Worm (Caenorhabditis elegans) whole organism, L3 larva: ENCODE results near the gene F36G3.3.

Experiments
- ama-1 ChIP-seq: fragments of 150-350 bp; optimal IDR thresholded peaks from 2 replicates; lab custom pipeline; 2018
- egl-27 ChIP-seq: sonication (generic microtip); optimal IDR thresholded peaks from 4 replicates; lab custom pipeline; 2017; ENCODE audit warnings: missing biosample characterization, missing genetic modification reagents, missing genetic modification characterization
- fkh-10 ChIP-seq: sonication (generic microtip); optimal IDR thresholded peaks from 2 replicates; lab custom pipeline; 2017; ENCODE audit warnings: missing biosample characterization, missing genetic modification reagents, missing genetic modification characterization
- fos-1 ChIP-seq: fragments of 150-350 bp; optimal IDR thresholded peaks from 2 replicates; lab custom pipeline; 2014; ENCODE audit warnings: missing biosample characterization, missing genetic modification characterization
- lin-39 ChIP-seq: fragments of 150-350 bp; optimal IDR thresholded peaks from 2 replicates; lab custom pipeline; 2018; ENCODE audit warnings: missing biosample characterization, missing genetic modification reagents, missing genetic modification characterization
- mdl-1 ChIP-seq: fragments of 150-350 bp; optimal IDR thresholded peaks from 2 replicates; lab custom pipeline; 2014; ENCODE audit warnings: missing biosample characterization, missing genetic modification characterization
- nhr-11 ChIP-seq: fragments of 150-350 bp; optimal IDR thresholded peaks from 2 replicates; lab custom pipeline; 2014; ENCODE audit warnings: missing biosample characterization, missing genetic modification characterization
- nhr-237 ChIP-seq: fragments of 150-350 bp; optimal IDR thresholded peaks from 2 replicates; lab custom pipeline; 2014; ENCODE audit warnings: missing biosample characterization, missing genetic modification characterization
- skn-1 ChIP-seq: fragments of 150-350 bp; optimal IDR thresholded peaks from 2 replicates; lab custom pipeline; 2014; ENCODE audit warnings: missing biosample characterization, missing genetic modification characterization
- snpc-4 ChIP-seq: fragments of 150-350 bp; optimal IDR thresholded peaks from 2 replicates; lab custom pipeline; 2014; ENCODE audit warnings: missing biosample characterization, missing genetic modification characterization
- ztf-11 ChIP-seq: fragments of 150-350 bp; optimal IDR thresholded peaks from 2 replicates; lab custom pipeline; 2014; ENCODE audit warnings: missing biosample characterization, missing genetic modification characterization

ce11 chrX:9761266-9761665 is 37.4 kb upstream of the F36G3.3 start, which contains the start of gene T09B9.3:
- no peak for TF ChIP-seq ama-1 (lab: Kevin White, UChicago)
- TF ChIP-seq fos-1 (tag; lab: Kevin White, UChicago): no peak
- no peak for TF ChIP-seq snpc-4 (tag; lab: Kevin White, UChicago)
- no peak for TF ChIP-seq fkh-10 (GFP tag; lab: Kevin White, UChicago)
- TF ChIP-seq nhr-237 (tag; lab: Kevin White, UChicago): no peak
- TF ChIP-seq ztf-11: no peak
- no peak for TF ChIP-seq nhr-11 (tag; lab: Kevin White, UChicago)
- TF ChIP-seq lin-39 (tag; lab: Kevin White, UChicago): no peak
- TF ChIP-seq skn-1: no peak
- no peak for TF ChIP-seq mdl-1 (tag; lab: Kevin White, UChicago)
- TF ChIP-seq egl-27 (tag; lab: Kevin White, UChicago): no peak
